Fruit fly (Drosophila melanogaster) whole organism, larva: ENCODE measurements around the gene CG10252.

Experiments used
- noc ChIP-seq: fragments of 200-800 bp; sonication (Bioruptor generic); optimal IDR thresholded peaks from 3 replicates; lab custom pipeline; 2019; ENCODE audit warnings: missing biosample characterization, mild to moderate bottlenecking, missing genetic modification characterization, moderate library complexity

Gene CG10252

DNA sequence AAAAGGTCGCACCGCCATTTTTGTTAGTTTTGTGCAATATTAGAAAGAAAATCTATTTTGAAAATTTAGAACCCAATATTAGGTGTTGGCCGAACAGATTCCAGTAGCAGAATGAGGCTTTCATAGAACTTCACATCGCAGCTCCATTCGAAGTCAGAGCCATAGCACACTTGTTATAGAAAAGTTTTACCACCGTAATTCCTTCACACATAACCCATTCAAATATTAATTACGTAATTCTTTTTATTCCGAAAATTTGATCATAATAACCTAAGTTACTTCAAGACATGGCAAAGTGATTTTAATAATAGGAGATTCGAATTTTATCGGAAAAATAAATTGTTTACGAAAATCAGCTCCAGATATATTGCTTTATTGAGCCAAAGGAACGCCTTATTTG, at the start of gene CG10252:
Gene CG10252, minus strand, starts transcription at position 101 of the 400 bp plus-strand sequence.
- no peak for TF ChIP-seq noc (tag; lab: Kevin White, UChicago)

dm6 chr3R:23740968-23741367, 44.9 kb upstream of the CG10252 start:
- TF ChIP-seq noc (tag; lab: Kevin White, UChicago), result no peak

dm6 chr3R:23737676-23738574, 41.9 kb upstream of the CG10252 start:
- TF ChIP-seq noc (tag; lab: Kevin White, UChicago), result no peak

dm6 chr3R:23736365-23736764, 40.3 kb upstream of the CG10252 start:
- TF ChIP-seq noc (tag; lab: Kevin White, UChicago), result no peak

DNA sequence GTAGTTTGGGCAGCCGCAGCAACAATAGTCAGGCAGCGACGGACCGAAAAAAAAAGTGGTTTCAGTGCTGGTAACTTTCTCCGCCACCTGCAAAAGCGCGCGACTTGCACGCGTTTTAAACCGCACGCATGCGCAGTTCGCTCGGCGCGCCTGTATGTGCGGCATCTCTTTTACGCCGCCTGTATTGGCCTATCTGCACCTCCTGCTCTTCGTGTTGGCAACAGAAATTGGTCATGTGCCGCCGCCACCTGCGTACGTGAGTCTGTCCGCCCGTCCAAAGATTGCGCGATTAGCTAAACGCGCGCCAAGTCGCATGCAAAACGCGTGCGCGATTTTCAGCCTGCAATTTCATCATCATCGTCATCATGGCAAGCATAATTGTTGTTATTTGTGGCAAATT, 39.6 kb upstream of the CG10252 start:
- no peak for TF ChIP-seq noc (tag; lab: Kevin White, UChicago)

DNA sequence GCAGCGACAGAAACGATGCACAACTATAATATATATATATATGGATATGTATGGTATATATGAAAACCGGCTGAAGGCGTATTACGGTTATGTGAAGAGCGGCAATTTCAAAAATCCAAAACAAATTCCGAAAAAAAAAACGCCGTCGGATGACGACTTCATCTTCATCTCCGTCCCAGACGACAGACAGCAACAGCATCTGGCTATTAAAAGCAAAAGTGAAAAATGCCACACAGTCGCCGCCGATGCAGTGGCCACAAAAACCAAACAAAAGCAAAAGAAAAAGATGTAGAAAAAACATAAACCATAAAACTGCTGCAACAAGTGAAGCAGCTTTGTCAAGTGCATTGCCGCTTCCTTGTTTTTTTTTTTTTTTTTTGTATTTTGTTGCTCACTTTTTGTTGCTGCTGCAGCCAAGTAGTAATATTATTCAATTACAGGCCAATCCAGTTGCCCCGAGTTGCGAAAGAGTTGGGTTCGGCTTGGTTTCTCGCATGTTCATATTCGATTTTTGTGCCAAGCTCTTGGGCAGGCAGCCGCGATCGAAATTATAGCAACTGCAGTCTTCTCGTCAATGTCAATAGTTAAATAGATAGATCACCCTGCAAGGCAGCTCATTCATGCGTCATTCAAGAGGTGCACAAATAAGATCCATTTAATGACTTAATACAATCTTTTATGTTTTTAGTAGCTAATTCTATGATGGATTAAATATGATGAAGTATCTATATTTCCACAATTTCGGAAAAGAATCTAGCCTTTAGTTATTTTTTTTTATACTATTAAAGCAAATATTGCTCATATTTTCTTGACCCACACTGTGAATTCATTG, 38.7 kb upstream of the CG10252 start:
- no peak for TF ChIP-seq noc (tag; lab: Kevin White, UChicago)

dm6 chr3R:23733771-23734170, 37.7 kb upstream of the CG10252 start:
- TF ChIP-seq noc (tag; lab: Kevin White, UChicago), result no peak

dm6 chr3R:23732990-23733512, 37.0 kb upstream of the CG10252 start, which contains the start of the genes Hmgcr and Rpn9:
Hmgcr (plus strand) TSS chr3R:23733324.
Rpn9 (minus strand) TSS chr3R:23733462.
- TF ChIP-seq noc (tag; lab: Kevin White, UChicago), result no peak

DNA sequence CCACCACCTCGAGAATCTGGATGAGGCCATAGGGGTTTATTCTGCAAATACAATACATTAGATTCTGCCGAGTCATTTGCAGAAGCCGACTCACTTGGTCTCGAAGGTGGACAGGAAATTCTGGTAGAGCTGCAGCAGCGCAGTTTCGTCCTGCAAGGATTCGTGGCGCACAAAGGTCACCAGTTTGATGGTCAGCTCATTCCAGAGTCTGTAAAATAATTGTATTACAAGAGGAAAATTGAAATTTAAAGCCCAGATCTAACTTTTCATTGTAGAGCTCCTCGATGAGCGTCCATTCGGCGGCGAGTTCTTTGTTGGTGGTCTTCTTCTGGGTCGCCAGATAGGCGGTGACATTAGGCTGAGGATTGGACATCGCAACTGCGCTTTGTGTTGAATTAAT, 36.5 kb upstream of the CG10252 start:
- TF ChIP-seq noc (tag; lab: Kevin White, UChicago), result no peak

- no peak for TF ChIP-seq noc (tag; lab: Kevin White, UChicago)
Observed at dm6 chr3R:23730472-23730801, 34.4 kb upstream of the CG10252 start.

DNA sequence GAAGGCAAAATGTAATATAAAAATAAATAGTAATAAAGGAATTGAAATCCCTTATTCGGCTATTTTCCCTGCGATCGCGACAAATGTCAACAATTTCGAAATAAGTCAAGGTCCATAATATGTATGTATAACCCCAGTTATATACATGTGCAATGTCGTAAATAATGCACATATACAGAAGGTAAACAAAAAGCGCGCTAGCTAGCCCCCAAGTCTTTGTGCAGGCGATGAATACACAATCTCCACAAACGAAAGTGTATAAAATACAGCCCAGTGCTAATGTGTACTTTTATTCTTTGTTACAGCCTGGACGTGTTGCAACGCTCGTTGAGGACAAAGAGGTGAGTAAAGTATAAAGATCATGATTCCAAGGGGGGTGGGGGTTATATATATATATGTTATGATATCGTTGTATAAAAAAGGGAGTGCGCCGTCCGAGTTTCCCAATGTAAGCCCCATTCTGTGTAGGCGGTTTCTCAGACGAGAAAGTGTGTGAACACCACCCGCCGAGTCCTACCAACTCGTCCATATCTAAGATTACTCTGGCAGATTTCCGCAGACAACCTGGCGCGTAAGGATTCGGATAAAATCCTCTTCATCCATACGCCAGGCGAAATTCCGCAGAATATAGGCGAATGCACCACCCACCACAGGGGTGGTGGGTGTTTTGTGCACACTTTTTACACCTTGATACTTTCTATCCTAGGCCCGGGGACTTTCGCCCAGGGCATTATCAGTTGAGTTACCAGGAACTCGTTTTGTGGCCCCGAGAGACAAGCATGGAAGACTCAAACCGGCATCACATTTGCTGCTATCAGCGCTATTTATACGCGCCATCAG, 33.8 kb upstream of the CG10252 start:
- no peak for TF ChIP-seq noc (tag; lab: Kevin White, UChicago)

DNA sequence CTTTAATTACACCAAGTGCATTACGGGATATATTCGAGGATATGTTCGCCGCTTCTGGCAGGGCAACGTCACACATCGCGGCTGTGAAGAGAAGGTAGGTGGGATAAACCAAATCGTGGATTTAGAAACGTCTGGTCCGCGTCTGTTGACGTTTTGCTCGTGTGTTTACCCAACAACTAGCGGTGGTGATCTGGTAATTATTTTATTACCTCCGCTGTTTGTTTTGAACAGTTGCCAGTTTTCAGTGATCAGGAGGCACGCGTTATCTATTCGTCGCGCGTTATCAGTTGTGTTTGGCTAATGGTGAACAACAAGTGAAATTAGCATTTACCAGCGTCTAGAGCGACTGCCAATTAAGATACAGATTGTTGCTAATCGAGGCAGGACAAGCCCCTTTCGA, 33.0 kb upstream of the CG10252 start:
- TF ChIP-seq noc (tag; lab: Kevin White, UChicago), result peak; percentile 78

- no peak for TF ChIP-seq noc (tag; lab: Kevin White, UChicago)
Observed at dm6 chr3R:23728086-23728485, 32.0 kb upstream of the CG10252 start.

dm6 chr3R:23727657-23728056, 31.6 kb upstream of the CG10252 start:
- TF ChIP-seq noc (tag; lab: Kevin White, UChicago), result peak; percentile 69

DNA sequence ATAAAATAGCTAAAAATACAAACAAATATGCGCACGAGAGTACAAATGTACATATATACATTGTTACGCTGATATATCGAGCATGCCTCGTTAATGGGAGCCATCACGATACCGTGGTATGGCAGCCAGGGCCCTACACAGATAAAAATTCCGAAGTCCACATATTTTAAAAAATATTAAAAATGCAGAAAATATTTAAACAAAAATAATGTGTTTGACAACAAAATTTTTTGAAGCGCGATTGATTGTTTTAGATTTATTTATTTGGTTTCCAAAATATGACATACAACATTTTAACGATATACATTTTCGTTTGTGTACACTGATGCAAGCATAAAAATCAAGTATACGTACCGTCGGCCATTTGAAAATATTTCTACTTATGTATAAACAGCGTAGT, 30.7 kb upstream of the CG10252 start:
- peak; percentile 98 for TF ChIP-seq noc (tag; lab: Kevin White, UChicago)
